Fruit fly (Drosophila melanogaster) whole organism, prepupa: ENCODE data around the gene disp.

Source experiments
- CG16779 ChIP-seq: fragments of 200-800 bp; sonication (Bioruptor generic); optimal IDR thresholded peaks from 3 replicates; lab custom pipeline; 2017; ENCODE audit warnings: missing biosample characterization, mild to moderate bottlenecking, missing genetic modification characterization
- Gug ChIP-seq: fragments of 200-800 bp; sonication (Bioruptor generic); IDR thresholded peaks from 2 replicates; pipeline ENCODE4 v1.3.6; 2022; ENCODE audit warnings: missing biosample characterization, missing genetic modification characterization
- Hr39 ChIP-seq: fragments of 200-800 bp; sonication (Bioruptor generic); optimal IDR thresholded peaks from 2 replicates; lab custom pipeline; 2016; ENCODE audit warnings: missing biosample characterization, missing genetic modification characterization

DNA sequence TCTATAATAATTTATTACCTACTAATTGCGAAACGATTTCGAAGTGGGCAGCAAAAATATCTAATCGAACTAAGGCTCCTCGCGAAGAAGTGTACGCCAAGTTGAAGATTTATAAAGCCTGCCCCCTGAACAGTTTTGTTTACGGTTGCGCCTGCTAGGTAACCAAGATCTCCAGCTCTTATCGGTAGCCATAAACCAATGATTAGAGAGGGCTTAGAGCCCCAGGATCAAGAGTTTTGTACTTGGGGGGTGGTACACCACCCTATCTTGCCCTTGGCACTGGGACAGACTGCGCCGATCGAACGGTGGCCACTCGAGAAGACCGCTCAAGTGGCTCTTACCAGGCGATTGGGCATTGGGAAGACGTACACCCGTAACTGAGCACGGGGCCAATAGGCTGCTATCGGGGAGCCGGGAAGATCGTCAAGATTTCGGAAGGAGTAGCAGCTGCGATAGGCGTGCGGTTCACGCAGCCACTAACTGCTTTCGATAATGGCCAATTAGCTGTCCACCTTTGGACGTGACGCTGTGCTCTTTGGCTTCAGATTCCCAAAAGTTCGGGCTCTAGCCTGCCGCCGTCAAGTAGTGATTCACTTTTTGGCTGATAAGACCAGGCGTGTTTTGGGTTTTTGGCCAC is 23.6 kb downstream of the disp start:
- TF ChIP-seq CG16779, result no peak
- no peak for TF ChIP-seq Hr39 (GFP tag; lab: Kevin White, UChicago)
- no peak for TF ChIP-seq Gug (GFP tag; lab: Robert Waterston, UW)
